Fruit fly (Drosophila melanogaster) whole organism, embryonic: ENCODE data around the gene CG34427.
A peak's percentile ranks its signal among the peaks of the same experiment; 100 is the strongest.

Experiments
- Atf6 ChIP-seq: fragments of 200-800 bp; sonication (Bioruptor generic); IDR thresholded peaks from 2 replicates; pipeline ENCODE4 v1.3.6; 2022; ENCODE audit warnings: missing biosample characterization, missing genetic modification characterization
- CG10147 ChIP-seq: fragments of 200-800 bp; sonication (Bioruptor generic); optimal IDR thresholded peaks from 2 replicates; lab custom pipeline; 2019; ENCODE audit warnings: missing biosample characterization, mild to moderate bottlenecking, missing genetic modification characterization, moderate library complexity
- CG11456 ChIP-seq: fragments of 200-800 bp; sonication (Bioruptor generic); IDR thresholded peaks from 3 replicates; pipeline ENCODE4 v1.3.6; 2022; ENCODE audit warnings: missing biosample characterization, missing genetic modification characterization
- CG12236 ChIP-seq: fragments of 200-800 bp; sonication (Bioruptor generic); optimal IDR thresholded peaks from 2 replicates; lab custom pipeline; 2016; ENCODE audit warnings: missing biosample characterization, missing genetic modification characterization
- CG13775 ChIP-seq: fragments of 200-800 bp; sonication (Bioruptor generic); optimal IDR thresholded peaks from 3 replicates; lab custom pipeline; 2017; ENCODE audit warnings: missing biosample characterization, mild to moderate bottlenecking, missing genetic modification characterization
- CG15269 ChIP-seq: fragments of 200-800 bp; sonication (Bioruptor generic); optimal IDR thresholded peaks from 2 replicates; lab custom pipeline; 2018; ENCODE audit warnings: missing biosample characterization, mild to moderate bottlenecking, missing genetic modification characterization, moderate library complexity
- CG1602 ChIP-seq: fragments of 200-800 bp; sonication (Bioruptor generic); optimal IDR thresholded peaks from 3 replicates; lab custom pipeline; 2016; ENCODE audit warnings: missing biosample characterization, missing genetic modification characterization
- CG2712 ChIP-seq: fragments of 200-800 bp; optimal IDR thresholded peaks from 3 replicates; lab custom pipeline; 2019; ENCODE audit warnings: missing biosample characterization, mild to moderate bottlenecking, missing genetic modification characterization, moderate library complexity
- CG32772 ChIP-seq: fragments of 200-800 bp; sonication (Bioruptor generic); IDR thresholded peaks from 2 replicates; pipeline ENCODE4 v1.3.6; 2022; ENCODE audit warnings: missing biosample characterization, missing genetic modification characterization
- CG3281 ChIP-seq: fragments of 200-800 bp; sonication (Bioruptor generic); optimal IDR thresholded peaks from 3 replicates; lab custom pipeline; 2017; ENCODE audit warnings: missing biosample characterization, mild to moderate bottlenecking, missing genetic modification characterization
- CG3847 ChIP-seq: fragments of 200-800 bp; sonication (Bioruptor generic); IDR thresholded peaks from 2 replicates; pipeline ENCODE4 v1.3.6; 2022; ENCODE audit warnings: missing biosample characterization, missing genetic modification characterization
- CG4404 ChIP-seq: fragments of 200-800 bp; sonication (Bioruptor generic); IDR thresholded peaks from 2 replicates; pipeline ENCODE4 v1.3.6; 2022; ENCODE audit warnings: missing biosample characterization, missing genetic modification characterization
- CG4424 ChIP-seq: fragments of 200-800 bp; sonication (Bioruptor generic); optimal IDR thresholded peaks from 3 replicates; lab custom pipeline; 2016; ENCODE audit warnings: missing biosample characterization, missing genetic modification characterization
- CG6254 ChIP-seq: fragments of 200-800 bp; sonication (Bioruptor generic); optimal IDR thresholded peaks from 3 replicates; lab custom pipeline; 2017; ENCODE audit warnings: mild to moderate bottlenecking, missing biosample characterization, missing genetic modification reagents, missing genetic modification characterization
- CG6813 ChIP-seq: fragments of 200-800 bp; sonication (Bioruptor generic); optimal IDR thresholded peaks from 2 replicates; lab custom pipeline; 2017; ENCODE audit warnings: missing biosample characterization, missing genetic modification characterization, mild to moderate bottlenecking, moderate library complexity, missing genetic modification reagents
- CG7556 ChIP-seq: fragments of 200-800 bp; sonication (Bioruptor generic); optimal IDR thresholded peaks from 2 replicates; lab custom pipeline; 2017; ENCODE audit warnings: missing biosample characterization, mild to moderate bottlenecking, missing genetic modification characterization
- CG7786 ChIP-seq: fragments of 200-800 bp; sonication (Bioruptor generic); optimal IDR thresholded peaks from 2 replicates; lab custom pipeline; 2016; ENCODE audit warnings: missing biosample characterization, missing genetic modification characterization
- CHES-1-like ChIP-seq: fragments of 200-800 bp; sonication (Bioruptor generic); optimal IDR thresholded peaks from 2 replicates; lab custom pipeline; 2016; ENCODE audit warnings: missing biosample characterization, missing genetic modification characterization
- CoRest ChIP-seq: fragments of 200-800 bp; sonication (Bioruptor generic); optimal IDR thresholded peaks from 3 replicates; lab custom pipeline; 2018; ENCODE audit warnings: missing biosample characterization, mild to moderate bottlenecking, missing genetic modification characterization, moderate library complexity
- D19A ChIP-seq: fragments of 200-800 bp; optimal IDR thresholded peaks from 3 replicates; lab custom pipeline; 2019; ENCODE audit warnings: missing biosample characterization, mild to moderate bottlenecking, missing genetic modification characterization, moderate library complexity
- Deaf1 ChIP-seq: fragments of 200-800 bp; optimal IDR thresholded peaks from 3 replicates; lab custom pipeline; 2019; ENCODE audit warnings: missing biosample characterization, mild to moderate bottlenecking, missing genetic modification characterization, moderate library complexity
- E2f2 ChIP-seq: fragments of 200-800 bp; sonication (Bioruptor generic); IDR thresholded peaks from 2 replicates; pipeline ENCODE4 v1.3.6; 2022; ENCODE audit warnings: missing biosample characterization, missing genetic modification characterization
- Ets65A ChIP-seq: fragments of 200-800 bp; sonication (Bioruptor generic); peaks from one replicate; lab custom pipeline; 2016; ENCODE audit warnings: missing biosample characterization, missing genetic modification characterization
- H15 ChIP-seq: fragments of 200-800 bp; sonication (Bioruptor generic); IDR thresholded peaks from 3 replicates; pipeline ENCODE4 v1.3.6; 2022; ENCODE audit warnings: missing biosample characterization, missing genetic modification characterization
- Hand ChIP-seq: fragments of 200-800 bp; sonication (Bioruptor generic); optimal IDR thresholded peaks from 2 replicates; lab custom pipeline; 2017; ENCODE audit warnings: mild to moderate bottlenecking, missing biosample characterization, missing genetic modification reagents, missing genetic modification characterization
- Hmr ChIP-seq: fragments of 200-800 bp; sonication (Bioruptor generic); optimal IDR thresholded peaks from 3 replicates; lab custom pipeline; 2017; ENCODE audit warnings: mild to moderate bottlenecking, missing biosample characterization, missing genetic modification reagents, missing genetic modification characterization
- Jarid2 ChIP-seq: fragments of 200-800 bp; sonication (Bioruptor generic); optimal IDR thresholded peaks from 3 replicates; lab custom pipeline; 2017; ENCODE audit warnings: mild to moderate bottlenecking, missing biosample characterization, missing genetic modification reagents, missing genetic modification characterization
- Mad ChIP-seq: fragments of 200-800 bp; sonication (Bioruptor generic); optimal IDR thresholded peaks from 2 replicates; lab custom pipeline; 2016; ENCODE audit warnings: missing biosample characterization, missing genetic modification characterization
- NFAT ChIP-seq: fragments of 200-800 bp; sonication (Bioruptor generic); IDR thresholded peaks from 2 replicates; pipeline ENCODE4 v1.3.6; 2022; ENCODE audit warnings: missing biosample characterization, missing genetic modification characterization
- Optix ChIP-seq: fragments of 200-800 bp; sonication (Bioruptor generic); IDR thresholded peaks from 3 replicates; pipeline ENCODE4 v1.3.6; 2022; ENCODE audit warnings: missing biosample characterization, missing genetic modification characterization
- Pdp1 ChIP-seq, 2 experiments: fragments of 200-800 bp; sonication (Bioruptor generic); optimal IDR thresholded peaks; 3 replicates each; lab custom pipeline; 2016; ENCODE audit warnings: missing biosample characterization in 2 of 2, missing genetic modification characterization in 2 of 2, mild to moderate bottlenecking in 1 of 2, moderate library complexity in 1 of 2
- Rx ChIP-seq: fragments of 200-800 bp; sonication (Bioruptor generic); IDR thresholded peaks from 2 replicates; pipeline ENCODE4 v1.3.6; 2022; ENCODE audit warnings: missing biosample characterization, missing genetic modification characterization
- Scr ChIP-seq: fragments of 200-800 bp; sonication (Bioruptor generic); IDR thresholded peaks from 2 replicates; pipeline ENCODE4 v1.3.6; 2022; ENCODE audit warnings: missing biosample characterization, missing genetic modification characterization; ENCODE audit not compliant: partially characterized antibody
- Six4 ChIP-seq: fragments of 200-800 bp; sonication (Bioruptor generic); optimal IDR thresholded peaks from 2 replicates; lab custom pipeline; 2016; ENCODE audit warnings: missing biosample characterization, missing genetic modification characterization
- Sox102F ChIP-seq: fragments of 200-800 bp; sonication (Bioruptor generic); optimal IDR thresholded peaks from 2 replicates; lab custom pipeline; 2018; ENCODE audit warnings: missing biosample characterization, mild to moderate bottlenecking, missing genetic modification characterization, moderate library complexity
- ase ChIP-seq: fragments of 200-800 bp; sonication (Bioruptor generic); IDR thresholded peaks from 3 replicates; pipeline ENCODE4 v1.3.6; 2022; ENCODE audit warnings: missing biosample characterization, missing genetic modification characterization
- bab2 ChIP-seq: fragments of 200-800 bp; sonication (Bioruptor generic); optimal IDR thresholded peaks from 2 replicates; lab custom pipeline; 2016; ENCODE audit warnings: missing biosample characterization, missing genetic modification characterization
- chinmo ChIP-seq: fragments of 200-800 bp; sonication (Bioruptor generic); IDR thresholded peaks from 4 replicates; pipeline ENCODE4 v1.3.6; 2022; ENCODE audit warnings: missing biosample characterization, missing genetic modification characterization; ENCODE audit not compliant: partially characterized antibody
- crp ChIP-seq, 2 experiments: fragments of 200-800 bp; sonication (Bioruptor generic); optimal IDR thresholded peaks; 2 replicates in 1 of 2; 3 replicates in 1 of 2; lab custom pipeline; 2017; ENCODE audit warnings: missing biosample characterization in 2 of 2, missing genetic modification characterization in 2 of 2, mild to moderate bottlenecking in 1 of 2, moderate library complexity in 1 of 2
- grau ChIP-seq: fragments of 200-800 bp; optimal IDR thresholded peaks from 3 replicates; lab custom pipeline; 2019; ENCODE audit warnings: missing biosample characterization, mild to moderate bottlenecking, missing genetic modification characterization, moderate library complexity
- grn ChIP-seq: fragments of 200-800 bp; sonication (Bioruptor generic); optimal IDR thresholded peaks from 3 replicates; lab custom pipeline; 2017; ENCODE audit warnings: missing biosample characterization, missing genetic modification characterization
- knrl ChIP-seq: fragments of 200-800 bp; sonication (Bioruptor generic); IDR thresholded peaks from 3 replicates; pipeline ENCODE4 v1.3.6; 2022; ENCODE audit warnings: missing biosample characterization, missing genetic modification characterization; ENCODE audit not compliant: partially characterized antibody
- lab ChIP-seq: fragments of 200-800 bp; sonication (Bioruptor generic); optimal IDR thresholded peaks from 3 replicates; lab custom pipeline; 2017; ENCODE audit warnings: missing biosample characterization, missing genetic modification characterization, mild to moderate bottlenecking, moderate library complexity, missing genetic modification reagents
- pita ChIP-seq: fragments of 200-800 bp; sonication (Bioruptor generic); optimal IDR thresholded peaks from 2 replicates; lab custom pipeline; 2017; ENCODE audit warnings: missing biosample characterization, mild to moderate bottlenecking, missing genetic modification characterization
- sisA ChIP-seq: fragments of 200-800 bp; sonication (Bioruptor generic); IDR thresholded peaks from 2 replicates; pipeline ENCODE4 v1.3.6; 2022; ENCODE audit warnings: missing biosample characterization, missing genetic modification characterization
- so ChIP-seq: fragments of 200-800 bp; sonication (Bioruptor generic); IDR thresholded peaks from 3 replicates; pipeline ENCODE4 v1.3.6; 2022; ENCODE audit warnings: missing biosample characterization, missing genetic modification characterization
- sug ChIP-seq: fragments of 200-800 bp; optimal IDR thresholded peaks from 2 replicates; lab custom pipeline; 2019; ENCODE audit warnings: missing biosample characterization, mild to moderate bottlenecking, missing genetic modification characterization, moderate library complexity
- trem ChIP-seq: fragments of 200-800 bp; optimal IDR thresholded peaks from 3 replicates; lab custom pipeline; 2019; ENCODE audit warnings: missing biosample characterization, mild to moderate bottlenecking, missing genetic modification characterization, moderate library complexity
- zen2 ChIP-seq: fragments of 200-800 bp; sonication (Bioruptor generic); IDR thresholded peaks from 3 replicates; pipeline ENCODE4 v1.3.6; 2022; ENCODE audit warnings: missing biosample characterization, missing genetic modification characterization; ENCODE audit not compliant: partially characterized antibody

Gene CG34427

dm6 chr3L:8852907-8853306 lies 48.3 kb downstream of the CG34427 start (continued):
- TF ChIP-seq CG7556 (GFP tag; lab: Kevin White, UChicago) (peak; percentile 17), grn (no peak), CG3281 (GFP tag; lab: Kevin White, UChicago) (peak; percentile 17), CG6813 (no peak), Hand (GFP tag; lab: Kevin White, UChicago) (no peak), chinmo (GFP tag; lab: Robert Waterston, UW) (0 out of 4 replicates have a peak, but pooled peaks have one; percentile 21), NFAT (GFP tag; lab: Robert Waterston, UW) (0 out of 2 replicates have a peak, but pooled peaks have one; percentile 17), CG10147 (no peak), H15 (peak; percentile 57; the same call in 2 of the 3 replicates), knrl (GFP tag; lab: Robert Waterston, UW) (no peak), so (GFP tag; lab: Robert Waterston, UW) (peak; percentile 60; the same call in 1 of the 3 replicates), CG4404 (GFP tag; lab: Robert Waterston, UW) (0 out of 2 replicates have a peak, but pooled peaks have one; percentile 15), CG2712 (peak; percentile 16), CHES-1-like (GFP tag; lab: Kevin White, UChicago) (no peak), lab (GFP tag; lab: Kevin White, UChicago) (peak; percentile 51), Atf6 (GFP tag; lab: Robert Waterston, UW) (peak; percentile 54), D19A (tag; lab: Kevin White, UChicago) (no peak), CG6254 (no peak), sug (tag; lab: Kevin White, UChicago) (peak; percentile 25), zen2 (GFP tag; lab: Robert Waterston, UW) (no peak), Optix (GFP tag; lab: Robert Waterston, UW) (peak; percentile 47; the same call in 1 of the 3 replicates), E2f2 (GFP tag; lab: Robert Waterston, UW) (0 out of 2 replicates have a peak, but pooled peaks have one; percentile 25), CG1602 (GFP tag; lab: Kevin White, UChicago) (no peak), CG15269 (tag; lab: Kevin White, UChicago) (peak; percentile 43), bab2 (GFP tag; lab: Kevin White, UChicago) (peak; percentile 45), pita (GFP tag; lab: Kevin White, UChicago) (no peak), Pdp1 (GFP tag; optimal IDR thresholded peaks at IDR 0.05; lab: Kevin White, UChicago) (peak in 1 of 2 experiments; percentile 47), CG3847 (peak; percentile 24; the same call in 1 of the 2 replicates), CG12236 (GFP tag; lab: Kevin White, UChicago) (no peak), CoRest (peak; percentile 12), sisA (GFP tag; lab: Robert Waterston, UW) (peak; percentile 55; the same call in 1 of the 2 replicates), CG7786 (GFP tag; lab: Kevin White, UChicago) (peak; percentile 14), Six4 (GFP tag; lab: Kevin White, UChicago) (no peak), Hmr (peak; percentile 15), ase (GFP tag; lab: Robert Waterston, UW) (peak; percentile 35; the same call in 1 of the 3 replicates), Deaf1 (tag; lab: Kevin White, UChicago) (no peak), CG4424 (GFP tag; lab: Kevin White, UChicago) (peak; percentile 17), Sox102F (GFP tag; lab: Kevin White, UChicago) (peak; percentile 22), grau (peak; percentile 45), Scr (no peak), trem (no peak), CG11456 (GFP tag; lab: Robert Waterston, UW) (peak; percentile 75; the same call in 2 of the 3 replicates), crp (GFP tag; optimal IDR thresholded peaks at IDR 0.05; lab: Kevin White, UChicago) (no peak), CG32772 (GFP tag; lab: Robert Waterston, UW) (peak; percentile 35; the same call in 1 of the 2 replicates), CG13775 (GFP tag; lab: Kevin White, UChicago) (no peak), Jarid2 (no peak), Ets65A (GFP tag; lab: Kevin White, UChicago) (peak; percentile 96), Mad (no peak), Rx (GFP tag; lab: Robert Waterston, UW) (0 out of 2 replicates have a peak, but pooled peaks have one; percentile 30)
